Fruit fly (Drosophila melanogaster) whole organism, wandering third instar larva: ENCODE measurements around the gene Rab19.

Experiments used
- Abd-B ChIP-seq: fragments of >200 bp; optimal IDR thresholded peaks from 2 replicates; lab custom pipeline; 2017; ENCODE audit warnings: missing biosample characterization, missing genetic modification characterization
- CG32264 ChIP-seq: fragments of 200-800 bp; sonication (Bioruptor generic); optimal IDR thresholded peaks from 2 replicates; lab custom pipeline; 2016; ENCODE audit warnings: missing biosample characterization, missing genetic modification characterization
- CG9705 ChIP-seq: fragments of 200-800 bp; sonication (Bioruptor generic); optimal IDR thresholded peaks from 2 replicates; lab custom pipeline; 2018; ENCODE audit warnings: missing biosample characterization, mild to moderate bottlenecking, missing genetic modification characterization
- CrebA ChIP-seq: fragments of 200-800 bp; sonication (Bioruptor generic); optimal IDR thresholded peaks from 2 replicates; lab custom pipeline; 2016; ENCODE audit warnings: missing biosample characterization, mild to moderate bottlenecking, missing genetic modification characterization, borderline replicate concordance
- Dfd ChIP-seq: fragments of >200 bp; optimal IDR thresholded peaks from 2 replicates; lab custom pipeline; 2017; ENCODE audit warnings: missing biosample characterization, missing genetic modification characterization
- GATAd ChIP-seq: sonication (Bioruptor generic); optimal IDR thresholded peaks from 2 replicates; lab custom pipeline; 2016; ENCODE audit warnings: missing biosample characterization, missing genetic modification characterization
- HLH106 ChIP-seq: fragments of 200-800 bp; optimal IDR thresholded peaks from 3 replicates; lab custom pipeline; 2019; ENCODE audit warnings: missing biosample characterization, mild to moderate bottlenecking, missing genetic modification characterization, moderate library complexity
- Hnf4 ChIP-seq: fragments of 200-800 bp; sonication (Bioruptor generic); optimal IDR thresholded peaks from 2 replicates; lab custom pipeline; 2016; ENCODE audit warnings: missing biosample characterization, mild to moderate bottlenecking, missing genetic modification characterization
- Hr78 ChIP-seq: fragments of >200 bp; optimal IDR thresholded peaks from 2 replicates; lab custom pipeline; 2017; ENCODE audit warnings: missing biosample characterization, missing genetic modification characterization
- Hr83 ChIP-seq: fragments of 200-300 bp; sonication (Bioruptor generic); optimal IDR thresholded peaks from 2 replicates; lab custom pipeline; 2016; ENCODE audit warnings: missing biosample characterization, mild to moderate bottlenecking, missing genetic modification characterization, moderate library complexity; ENCODE audit not compliant: poor library complexity, severe bottlenecking
- Jra ChIP-seq: sonication (Bioruptor generic); optimal IDR thresholded peaks from 2 replicates; lab custom pipeline; 2016; ENCODE audit warnings: missing biosample characterization, missing genetic modification characterization
- Myc ChIP-seq: fragments of >200 bp; optimal IDR thresholded peaks from 2 replicates; lab custom pipeline; 2017
- N ChIP-seq: fragments of >200 bp; optimal IDR thresholded peaks from 2 replicates; lab custom pipeline; 2018; ENCODE audit warnings: missing biosample characterization, missing external identifiers, missing genetic modification characterization
- OdsH ChIP-seq: fragments of 200-800 bp; sonication (Bioruptor generic); optimal IDR thresholded peaks from 2 replicates; lab custom pipeline; 2016; ENCODE audit warnings: missing biosample characterization, mild to moderate bottlenecking, missing genetic modification characterization
- Rel ChIP-seq, 2 experiments: fragments of 200-800 bp; sonication (Bioruptor generic) in 1 of 2; optimal IDR thresholded peaks; 2 replicates in 1 of 2; 3 replicates in 1 of 2; lab custom pipeline; 2016 to 2019; ENCODE audit warnings: mild to moderate bottlenecking in 2 of 2, missing biosample characterization in 2 of 2, missing genetic modification characterization in 2 of 2, moderate library complexity in 1 of 2
- Sp1 ChIP-seq: fragments of 200-800 bp; sonication (Bioruptor generic); optimal IDR thresholded peaks from 3 replicates; lab custom pipeline; 2019; ENCODE audit warnings: missing biosample characterization, mild to moderate bottlenecking, missing genetic modification characterization, moderate library complexity
- Vsx2 ChIP-seq: fragments of 200-300, 225-300 bp; sonication (Bioruptor generic); optimal IDR thresholded peaks from 2 replicates; lab custom pipeline; 2018; ENCODE audit warnings: missing biosample characterization, missing genetic modification characterization; ENCODE audit not compliant: partially characterized antibody
- br ChIP-seq: fragments of 200-800 bp; sonication (Bioruptor generic); optimal IDR thresholded peaks from 2 replicates; lab custom pipeline; 2016; ENCODE audit warnings: missing biosample characterization, missing genetic modification characterization
- brk ChIP-seq: fragments of 200-800 bp; sonication (Bioruptor generic); optimal IDR thresholded peaks from 2 replicates; lab custom pipeline; 2016; ENCODE audit warnings: missing biosample characterization, mild to moderate bottlenecking, missing genetic modification characterization
- dmrt93B ChIP-seq: fragments of 200-800 bp; sonication (Bioruptor generic); optimal IDR thresholded peaks from 2 replicates; lab custom pipeline; 2018; ENCODE audit warnings: missing biosample characterization, mild to moderate bottlenecking, missing genetic modification characterization
- dsf ChIP-seq: sonication (Bioruptor generic); optimal IDR thresholded peaks from 2 replicates; lab custom pipeline; 2016; ENCODE audit warnings: missing biosample characterization, missing genetic modification characterization, borderline replicate concordance
- ey ChIP-seq: fragments of 200-800 bp; sonication (Bioruptor generic); optimal IDR thresholded peaks from 2 replicates; lab custom pipeline; 2016; ENCODE audit warnings: missing biosample characterization, missing genetic modification characterization
- foxo ChIP-seq, 2 experiments: fragments of 200-800 bp; sonication (Bioruptor generic); optimal IDR thresholded peaks; 2 replicates in 1 of 2; 3 replicates in 1 of 2; lab custom pipeline; 2016 to 2017; ENCODE audit warnings: missing biosample characterization in 2 of 2, missing genetic modification characterization in 2 of 2
- fru ChIP-seq: fragments of 200-800 bp; sonication (Bioruptor generic); optimal IDR thresholded peaks from 3 replicates; lab custom pipeline; 2016; ENCODE audit warnings: missing biosample characterization, mild to moderate bottlenecking, missing genetic modification characterization
- h ChIP-seq: fragments of 200-800 bp; sonication (Bioruptor generic); optimal IDR thresholded peaks from 3 replicates; lab custom pipeline; 2016; ENCODE audit warnings: missing biosample characterization, mild to moderate bottlenecking, missing genetic modification characterization
- jim ChIP-seq: fragments of 175-275, 200-325 bp; sonication (Bioruptor generic); optimal IDR thresholded peaks from 2 replicates; lab custom pipeline; 2016; ENCODE audit warnings: missing biosample characterization, mild to moderate bottlenecking, missing genetic modification characterization
- lola ChIP-seq: fragments of >200 bp; optimal IDR thresholded peaks from 2 replicates; lab custom pipeline; 2017; ENCODE audit warnings: missing biosample characterization, missing genetic modification characterization
- pan ChIP-seq: fragments of >200 bp; optimal IDR thresholded peaks from 2 replicates; lab custom pipeline; 2017
- psq ChIP-seq: fragments of 200-800 bp; sonication (Bioruptor generic); optimal IDR thresholded peaks from 3 replicates; lab custom pipeline; 2017; ENCODE audit warnings: missing biosample characterization, mild to moderate bottlenecking, missing genetic modification characterization, moderate library complexity
- rgr ChIP-seq: fragments of 200-800 bp; sonication (Bioruptor generic); optimal IDR thresholded peaks from 3 replicates; lab custom pipeline; 2016; ENCODE audit warnings: missing biosample characterization, mild to moderate bottlenecking, missing genetic modification characterization
- sage ChIP-seq: fragments of 200-800 bp; sonication (Bioruptor generic); optimal IDR thresholded peaks from 2 replicates; lab custom pipeline; 2016; ENCODE audit warnings: missing biosample characterization, mild to moderate bottlenecking, missing genetic modification characterization
- sv ChIP-seq: fragments of 200-800 bp; sonication (Bioruptor generic); optimal IDR thresholded peaks from 3 replicates; lab custom pipeline; 2016; ENCODE audit warnings: missing biosample characterization, missing genetic modification characterization
- tai ChIP-seq: sonication (Bioruptor generic); optimal IDR thresholded peaks from 2 replicates; lab custom pipeline; 2016; ENCODE audit warnings: missing biosample characterization, missing genetic modification characterization
- usp ChIP-seq: fragments of >200 bp; optimal IDR thresholded peaks from 2 replicates; lab custom pipeline; 2017; ENCODE audit warnings: missing biosample characterization, missing genetic modification characterization
- woc ChIP-seq: sonication (Bioruptor generic); optimal IDR thresholded peaks from 2 replicates; lab custom pipeline; 2016; ENCODE audit warnings: missing biosample characterization, mild to moderate bottlenecking, missing genetic modification characterization

Rab19 gene

DNA sequence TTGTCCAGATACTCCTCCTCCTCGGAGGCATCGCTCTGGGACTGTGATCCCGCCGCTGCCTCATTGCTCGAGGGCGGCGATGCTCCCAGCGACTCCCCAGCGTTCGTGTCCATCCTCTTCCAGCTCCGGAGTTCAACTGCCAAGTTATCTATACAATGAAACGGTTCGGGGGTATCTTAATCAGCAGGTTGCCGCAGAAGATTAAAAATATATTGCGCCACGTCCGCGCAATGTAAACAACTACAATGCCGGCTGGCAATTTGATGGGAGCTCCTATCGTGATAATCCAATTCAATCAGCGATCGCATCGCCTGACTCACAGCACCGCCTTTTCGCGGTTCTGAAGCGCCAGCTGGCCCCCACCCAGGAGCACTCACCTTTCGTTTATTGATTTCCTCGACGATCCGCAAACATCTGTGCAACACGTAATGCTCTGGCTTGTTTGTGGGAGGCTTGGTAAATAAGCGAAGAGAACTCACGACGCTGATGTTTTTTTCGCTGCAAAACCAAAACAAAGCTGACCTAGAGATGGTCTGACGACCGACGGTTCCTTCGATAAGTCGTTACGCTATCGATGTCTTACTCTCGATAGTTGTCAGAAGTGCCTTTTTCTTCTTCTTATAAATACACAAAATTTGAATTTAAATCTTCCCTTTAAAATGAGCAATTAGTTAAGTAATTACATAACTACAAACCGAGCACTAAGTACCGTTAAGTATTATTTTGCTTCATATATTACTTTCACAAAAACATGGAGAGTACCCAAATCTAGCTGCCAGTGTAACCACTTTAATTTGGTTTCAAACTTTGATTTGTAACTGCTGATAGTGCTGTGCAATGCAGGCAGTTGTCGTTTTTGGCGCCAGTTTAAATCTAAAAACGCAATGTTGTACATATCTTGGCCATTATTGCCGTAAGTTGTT lies 7.2 kb upstream of the Rab19 start, which contains the start of gene cert:
TSS of gene cert (minus strand) at position 535 of the 923 bp plus-strand sequence.
- TF ChIP-seq OdsH (GFP tag; lab: Kevin White, UChicago) (peak; percentile 32), GATAd (no peak), Myc (peak; percentile 5), jim (GFP tag; lab: Kevin White, UChicago) (no peak), Sp1 (peak; percentile 28), foxo (GFP tag; optimal IDR thresholded peaks at IDR 0.05; lab: Kevin White, UChicago) (peak in 1 of 2 experiments; percentile 54), CG32264 (GFP tag; lab: Kevin White, UChicago) (no peak), psq (GFP tag; lab: Kevin White, UChicago) (peak; percentile 33), h (GFP tag; lab: Kevin White, UChicago) (peak; percentile 52), Hr78 (GFP tag; lab: Kevin White, UChicago) (no peak), Vsx2 (GFP tag; lab: Kevin White, UChicago) (no peak), pan (lab: Kevin White, UChicago) (no peak), rgr (GFP tag; lab: Kevin White, UChicago) (peak; percentile 43), woc (GFP tag; lab: Kevin White, UChicago) (no peak), Rel (GFP tag; optimal IDR thresholded peaks at IDR 0.05; lab: Kevin White, UChicago) (no peak), Rel (tag; optimal IDR thresholded peaks at IDR 0.05; lab: Kevin White, UChicago) (peak; percentile 19), brk (peak; percentile 54), fru (GFP tag; lab: Kevin White, UChicago) (peak; percentile 39), br (GFP tag; lab: Kevin White, UChicago) (peak; percentile 44), tai (peak; percentile 83), Jra (GFP tag; lab: Kevin White, UChicago) (peak; percentile 63), sv (GFP tag; lab: Kevin White, UChicago) (peak; percentile 36), usp (GFP tag; lab: Kevin White, UChicago) (no peak), Hnf4 (GFP tag; lab: Kevin White, UChicago) (peak; percentile 50), Hr83 (GFP tag; lab: Kevin White, UChicago) (peak; percentile 23)

DNA sequence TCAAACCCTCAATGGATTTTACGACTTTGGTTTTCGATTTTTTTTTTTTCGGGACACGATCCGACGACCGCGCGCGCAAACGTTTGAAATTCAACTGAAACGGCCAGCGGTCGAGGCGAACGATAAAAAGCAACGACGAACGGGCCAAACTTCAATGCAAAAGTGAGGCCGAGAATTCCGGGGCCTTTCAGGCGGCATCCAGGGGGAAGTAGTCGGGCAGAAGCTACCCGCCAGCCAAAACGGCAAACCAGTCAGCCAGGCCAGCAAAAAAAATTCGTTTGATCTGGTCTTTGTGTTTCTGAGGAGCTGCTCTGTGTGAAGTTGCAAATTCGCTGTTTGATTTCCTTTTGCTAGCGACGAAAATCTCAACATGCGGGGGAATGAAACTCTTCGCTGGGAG lies 1.6 kb upstream of the Rab19 start, which contains the start of gene CG7201:
TSS of gene CG7201 (minus strand) at position 101 of the 400 bp plus-strand sequence.
- TF ChIP-seq Rel (GFP tag; optimal IDR thresholded peaks at IDR 0.05; lab: Kevin White, UChicago) (no peak), Rel (tag; optimal IDR thresholded peaks at IDR 0.05; lab: Kevin White, UChicago) (peak; percentile 1), HLH106 (tag; lab: Kevin White, UChicago) (no peak), Hr78 (GFP tag; lab: Kevin White, UChicago) (no peak), rgr (GFP tag; lab: Kevin White, UChicago) (no peak), CrebA (GFP tag; lab: Kevin White, UChicago) (no peak), h (GFP tag; lab: Kevin White, UChicago) (no peak)

DNA sequence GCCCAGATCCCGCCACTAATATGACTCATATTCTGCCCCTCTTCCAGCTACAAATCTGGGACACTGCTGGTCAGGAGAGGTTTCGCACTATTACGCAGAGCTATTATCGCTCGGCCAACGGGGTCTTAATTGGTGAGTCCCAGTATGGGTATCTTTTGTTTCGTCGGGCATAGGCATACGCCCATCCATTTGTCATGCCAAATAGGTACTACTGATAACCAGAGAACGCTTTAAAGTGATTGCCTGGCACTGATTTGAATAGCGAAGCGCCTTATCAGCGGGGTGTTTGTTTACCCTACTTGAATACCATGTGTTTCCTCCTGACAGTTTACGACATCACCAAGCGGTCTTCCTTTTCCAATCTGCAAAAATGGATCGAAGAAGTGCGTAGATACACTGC lies 670 bp downstream of the Rab19 start:
- no peak for TF ChIP-seq Rel (GFP tag; optimal IDR thresholded peaks at IDR 0.05; lab: Kevin White, UChicago)
- peak; percentile 82 for TF ChIP-seq Rel (tag; optimal IDR thresholded peaks at IDR 0.05; lab: Kevin White, UChicago)
- TF ChIP-seq Jra (GFP tag; lab: Kevin White, UChicago): peak; percentile 5
- no peak for TF ChIP-seq psq (GFP tag; lab: Kevin White, UChicago)
- no peak for TF ChIP-seq sv (GFP tag; lab: Kevin White, UChicago)

DNA sequence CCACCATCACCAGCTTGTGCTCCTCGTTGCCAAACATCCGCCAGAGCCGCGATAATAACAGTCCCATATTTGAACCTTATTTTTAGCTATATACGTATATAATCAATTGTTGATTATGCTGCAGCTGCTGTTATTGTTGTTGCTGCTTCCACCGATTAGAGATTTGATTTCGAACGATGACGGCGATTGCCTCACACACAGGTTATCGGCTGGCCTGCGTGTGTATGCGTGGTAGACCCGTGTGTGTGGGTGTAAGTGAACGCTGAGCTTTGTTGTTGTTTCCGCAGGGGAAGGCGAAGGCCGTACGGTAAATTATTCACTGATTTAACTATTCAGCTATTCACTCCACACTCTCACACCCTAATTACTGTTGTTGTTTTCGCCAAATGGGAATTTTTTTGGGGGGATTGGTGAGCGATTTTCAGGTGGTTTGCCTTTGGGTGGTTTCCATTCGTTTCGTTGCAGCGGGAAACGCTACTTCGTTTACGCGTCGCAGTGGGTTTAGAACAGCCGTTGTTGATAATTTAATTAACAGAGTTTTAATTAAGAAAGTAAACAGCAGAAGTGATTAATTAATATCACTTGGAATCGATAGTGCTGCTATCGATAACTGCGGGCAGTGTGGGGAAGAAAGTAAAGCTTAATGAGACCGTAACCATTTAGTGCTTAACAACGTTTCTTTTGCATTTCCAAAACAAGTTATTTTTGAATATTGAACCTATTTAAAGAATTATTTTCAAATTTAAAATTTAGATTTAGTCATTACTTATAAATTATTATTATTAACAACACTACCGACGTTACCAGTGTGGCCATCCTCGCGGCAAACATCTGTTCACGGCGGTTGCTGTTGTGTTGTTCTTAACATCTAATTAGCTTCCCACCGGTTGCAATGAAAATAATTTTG lies 2.7 kb downstream of the Rab19 start, which contains the start of the genes Arl5 and CG13671:
TSS of gene Arl5 (minus strand) at position 616 of the 907 bp plus-strand sequence.
TSS of gene CG13671 (plus strand) at position 841 of the 907 bp plus-strand sequence.
- TF ChIP-seq ey (GFP tag; lab: Kevin White, UChicago): peak; percentile 63
- peak; percentile 86 for TF ChIP-seq fru (GFP tag; lab: Kevin White, UChicago)
- TF ChIP-seq Sp1: peak; percentile 55
- peak; percentile 82 for TF ChIP-seq psq (GFP tag; lab: Kevin White, UChicago)
- TF ChIP-seq Abd-B (GFP tag; lab: Kevin White, UChicago): no peak
- no peak for TF ChIP-seq Dfd (GFP tag; lab: Kevin White, UChicago)
- TF ChIP-seq h (GFP tag; lab: Kevin White, UChicago): peak; percentile 85
- no peak for TF ChIP-seq Hr78 (GFP tag; lab: Kevin White, UChicago)
- TF ChIP-seq Vsx2 (GFP tag; lab: Kevin White, UChicago): peak; percentile 97
- TF ChIP-seq OdsH (GFP tag; lab: Kevin White, UChicago): peak; percentile 84
- no peak for TF ChIP-seq lola (GFP tag; lab: Kevin White, UChicago)
- TF ChIP-seq Hnf4 (GFP tag; lab: Kevin White, UChicago): peak; percentile 89
- no peak for TF ChIP-seq jim (GFP tag; lab: Kevin White, UChicago)
- TF ChIP-seq dmrt93B: no peak
- no peak for TF ChIP-seq N (GFP tag; lab: Kevin White, UChicago)
- TF ChIP-seq br (GFP tag; lab: Kevin White, UChicago): peak; percentile 69
- TF ChIP-seq sv (GFP tag; lab: Kevin White, UChicago): peak; percentile 80
- TF ChIP-seq CG32264 (GFP tag; lab: Kevin White, UChicago): no peak
- TF ChIP-seq rgr (GFP tag; lab: Kevin White, UChicago): peak; percentile 89
- TF ChIP-seq GATAd: peak; percentile 47
- peak in 1 of 2 experiments; percentile 93 for TF ChIP-seq foxo (GFP tag; optimal IDR thresholded peaks at IDR 0.05; lab: Kevin White, UChicago)
- TF ChIP-seq HLH106 (tag; lab: Kevin White, UChicago): peak; percentile 59
- TF ChIP-seq sage (GFP tag; lab: Kevin White, UChicago): no peak
- TF ChIP-seq brk: peak; percentile 89
- no peak for TF ChIP-seq pan (lab: Kevin White, UChicago)
- TF ChIP-seq dsf (GFP tag; lab: Kevin White, UChicago): peak; percentile 79
- no peak for TF ChIP-seq CG9705 (GFP tag; lab: Kevin White, UChicago)
